Fruit fly (Drosophila melanogaster): ENCODE measurements around the gene RpL34a.

RpL34a gene

DNA sequence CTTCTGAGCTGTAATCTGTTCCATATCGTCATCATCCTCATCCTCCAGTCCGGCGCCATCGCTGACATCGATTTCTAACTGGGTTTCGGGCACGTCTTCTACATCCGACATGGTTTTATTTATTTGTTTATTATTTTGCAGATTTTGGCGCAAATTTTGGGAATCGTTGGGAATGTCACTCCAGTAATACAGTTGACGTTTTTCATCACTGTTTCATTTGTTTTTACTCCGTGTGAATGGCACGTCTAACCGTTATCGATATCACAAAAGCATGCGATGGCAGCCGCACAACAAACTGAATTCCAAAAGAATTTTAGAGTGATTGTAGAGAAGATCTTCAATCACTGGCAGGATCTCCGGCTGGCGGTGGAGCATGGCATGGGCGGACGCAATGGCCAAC, 2.7 kb downstream of the RpL34a start, which contains the start of the genes Sld5 and CG14543 (continued):
- TF ChIP-seq CoRest (tag; optimal IDR thresholded peaks at IDR 0.05) (peak; percentile 1), CG7372 (GFP tag; IDR thresholded peaks at IDR 0.05) (no peak), CG30020 (tag; optimal IDR thresholded peaks at IDR 0.05) (no peak), lmd (GFP tag; IDR thresholded peaks at IDR 0.05) (no peak), zen2 (GFP tag; IDR thresholded peaks at IDR 0.05; ENCODE audit: partially characterized antibody) (no peak), Dref (GFP tag; IDR thresholded peaks at IDR 0.05) (peak; percentile 73), Pdp1 (GFP tag; optimal IDR thresholded peaks at IDR 0.05) (peak in 1 of 2 experiments; percentile 17), Dp (GFP tag; optimal IDR thresholded peaks at IDR 0.05) (peak; percentile 67), CG7839 (tag; optimal IDR thresholded peaks at IDR 0.05) (no peak), CG16779 (GFP tag; IDR thresholded peaks at IDR 0.05) (no peak), toy (GFP tag; IDR thresholded peaks at IDR 0.05) (no peak), CG17361 (GFP tag; IDR thresholded peaks at IDR 0.05) (0 out of 3 replicates have a peak, but pooled peaks have one; percentile 14), Xrp1 (GFP tag; IDR thresholded peaks at IDR 0.05) (no peak), Stat92E (GFP tag; optimal IDR thresholded peaks at IDR 0.05) (no peak), C15 (GFP tag; IDR thresholded peaks at IDR 0.05) (no peak), CG1602 (GFP tag; optimal IDR thresholded peaks at IDR 0.05) (no peak), disco-r (GFP tag; optimal IDR thresholded peaks at IDR 0.05) (no peak), tio (GFP tag; optimal IDR thresholded peaks at IDR 0.05) (no peak), sqz (GFP tag; optimal IDR thresholded peaks at IDR 0.05) (no peak), Hey (tag; optimal IDR thresholded peaks at IDR 0.05) (no peak), Ets65A (GFP tag) (peak; percentile 90), YL-1 (GFP tag; optimal IDR thresholded peaks at IDR 0.05) (peak; percentile 45), jumu (GFP tag; optimal IDR thresholded peaks at IDR 0.05) (no peak), Vsx1 (GFP tag; optimal IDR thresholded peaks at IDR 0.05) (no peak), her (GFP tag; optimal IDR thresholded peaks at IDR 0.05) (no peak), CG1233 (GFP tag; optimal IDR thresholded peaks at IDR 0.05) (no peak), MESR4 (GFP tag; optimal IDR thresholded peaks at IDR 0.05) (peak; percentile 49), Doc3 (GFP tag; IDR thresholded peaks at IDR 0.05; ENCODE audit: partially characterized antibody) (no peak), dm (GFP tag; optimal IDR thresholded peaks at IDR 0.05) (peak; percentile 74), CG33213 (GFP tag; optimal IDR thresholded peaks at IDR 0.05) (peak; percentile 42), CG10366 (GFP tag; IDR thresholded peaks at IDR 0.05) (no peak), cwo (GFP tag; optimal IDR thresholded peaks at IDR 0.05) (no peak), Sin3A (optimal IDR thresholded peaks at IDR 0.05) (peak; percentile 16), CG12071 (GFP tag; optimal IDR thresholded peaks at IDR 0.05) (no peak), Fer1 (GFP tag; optimal IDR thresholded peaks at IDR 0.05) (no peak), Hand (GFP tag; optimal IDR thresholded peaks at IDR 0.05) (no peak), CG15696 (tag; optimal IDR thresholded peaks at IDR 0.05) (no peak), CrebB (tag; optimal IDR thresholded peaks at IDR 0.05) (no peak), chinmo (GFP tag; IDR thresholded peaks at IDR 0.05; ENCODE audit: partially characterized antibody) (no peak), vvl (GFP tag; IDR thresholded peaks at IDR 0.05) (no peak; the same call in 1 of the 2 replicates), HLH54F (GFP tag; optimal IDR thresholded peaks at IDR 0.05) (peak; percentile 1), Meics (GFP tag; optimal IDR thresholded peaks at IDR 0.05) (peak; percentile 15), tna (GFP tag; IDR thresholded peaks at IDR 0.05; ENCODE audit: partially characterized antibody) (no peak), tin (GFP tag; optimal IDR thresholded peaks at IDR 0.05) (peak; percentile 1), CG31388 (GFP tag; optimal IDR thresholded peaks at IDR 0.05) (no peak), tup (GFP tag; optimal IDR thresholded peaks at IDR 0.05) (no peak), lov (optimal IDR thresholded peaks at IDR 0.05) (no peak), lov (GFP tag; IDR thresholded peaks at IDR 0.05) (0 out of 3 replicates have a peak, but pooled peaks have one; percentile 30), CG11696 (GFP tag; IDR thresholded peaks at IDR 0.05) (no peak), CG14710 (tag; optimal IDR thresholded peaks at IDR 0.05) (peak; percentile 13), CG15479 (GFP tag; optimal IDR thresholded peaks at IDR 0.05) (no peak)
